Worm (Caenorhabditis elegans): Measurements from ENCODE around the gene F54F7.3.

The F54F7.3 gene

DNA sequence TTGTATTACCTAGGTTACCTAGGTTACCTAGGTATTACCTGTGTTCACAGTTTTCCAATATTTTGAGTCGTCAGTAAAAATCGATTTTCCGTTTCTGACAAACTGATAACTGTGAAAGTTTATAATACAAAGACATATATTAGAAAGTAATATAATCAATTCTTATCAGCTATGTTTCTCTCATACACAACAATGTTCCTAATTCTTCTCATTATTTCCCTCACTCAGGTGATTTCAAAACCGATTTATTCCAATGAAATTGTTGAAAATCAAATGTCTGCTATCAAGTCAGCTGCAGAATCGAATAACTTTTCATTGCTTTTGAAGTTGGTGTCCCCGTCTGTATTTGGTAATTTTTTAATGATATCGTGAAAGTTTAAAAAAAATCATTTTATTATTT lies 45.9 kb downstream of the F54F7.3 start, which contains the start of gene C34E11.4:
Gene C34E11.4, plus strand, starts transcription at position 154 of the 400 bp plus-strand sequence.
- no peak for TF ChIP-seq peb-1 (tag; optimal IDR thresholded peaks at IDR 0.05)
- no peak for TF ChIP-seq lin-13 (GFP tag; optimal IDR thresholded peaks at IDR 0.05)
- TF ChIP-seq elt-1 (tag; optimal IDR thresholded peaks at IDR 0.05): no peak
- no peak for TF ChIP-seq crh-2 (tag; optimal IDR thresholded peaks at IDR 0.05)
- no peak for TF ChIP-seq ama-1 (optimal IDR thresholded peaks at IDR 0.05)
- no peak for TF ChIP-seq unc-62 (GFP tag; optimal IDR thresholded peaks at IDR 0.05)
- TF ChIP-seq ceh-16 (tag; optimal IDR thresholded peaks at IDR 0.05): no peak
- TF ChIP-seq snpc-4 (tag; optimal IDR thresholded peaks at IDR 0.05): no peak
- TF ChIP-seq alr-1 (tag; optimal IDR thresholded peaks at IDR 0.05): no peak
- TF ChIP-seq mbf-1 (tag; optimal IDR thresholded peaks at IDR 0.05): no peak
- no peak for TF ChIP-seq blmp-1 (tag; optimal IDR thresholded peaks at IDR 0.05; ENCODE audit: insufficient read depth)
- TF ChIP-seq nhr-12 (tag; optimal IDR thresholded peaks at IDR 0.05): no peak
- TF ChIP-seq nhr-6 (tag; optimal IDR thresholded peaks at IDR 0.05): no peak
- no peak for TF ChIP-seq sma-3 (GFP tag; optimal IDR thresholded peaks at IDR 0.05)
- no peak for TF ChIP-seq Y55F3AM.14 (GFP tag; optimal IDR thresholded peaks at IDR 0.05)
- TF ChIP-seq nhr-11 (tag; optimal IDR thresholded peaks at IDR 0.05): no peak
- no peak for TF ChIP-seq fos-1 (tag; optimal IDR thresholded peaks at IDR 0.05)
- TF ChIP-seq C34F6.9 (tag; optimal IDR thresholded peaks at IDR 0.05): no peak
- no peak for TF ChIP-seq nhr-77 (tag; optimal IDR thresholded peaks at IDR 0.05)
- no peak for TF ChIP-seq nhr-23 (tag; optimal IDR thresholded peaks at IDR 0.05)

Measured in whole organism, L2 larva.